Fruit fly (Drosophila melanogaster): ENCODE measurements around the gene Dsk.

Gene Dsk

DNA sequence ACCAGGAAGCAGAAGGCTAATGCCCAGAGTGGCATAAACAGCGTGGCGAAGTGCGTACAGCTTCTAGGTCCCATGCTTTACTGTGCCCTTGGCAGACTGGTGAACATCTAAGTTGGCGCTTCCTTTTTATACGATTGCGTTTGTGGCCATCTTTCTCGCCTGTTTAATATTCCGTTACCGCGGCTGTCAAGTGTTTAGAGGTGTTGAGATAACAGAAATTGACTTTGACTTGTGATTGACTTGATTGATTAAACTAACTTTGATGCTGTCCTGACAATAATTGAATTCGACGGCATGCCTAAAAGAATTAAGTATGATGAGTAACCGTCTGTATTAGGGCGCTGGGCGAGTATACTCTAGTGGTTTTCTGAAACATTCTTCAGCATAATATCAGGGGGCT is at the start of gene Dsk:
Gene Dsk (minus strand): TSS at position 101 of the 400 bp plus-strand sequence.
- TF ChIP-seq Blimp-1 (GFP tag; optimal IDR thresholded peaks at IDR 0.05) = no peak
- no peak for TF ChIP-seq CG15336 (GFP tag; IDR thresholded peaks at IDR 0.05)
- no peak for TF ChIP-seq CG3032 (tag; optimal IDR thresholded peaks at IDR 0.05)
- TF ChIP-seq CG7368 (GFP tag; optimal IDR thresholded peaks at IDR 0.05) = no peak
- TF ChIP-seq Eip78C (GFP tag) = no peak
- TF ChIP-seq CG11294 (GFP tag; IDR thresholded peaks at IDR 0.05) = no peak
- no peak for TF ChIP-seq esn (GFP tag; optimal IDR thresholded peaks at IDR 0.05)
- no peak for TF ChIP-seq dac (GFP tag; optimal IDR thresholded peaks at IDR 0.05)
- no peak for TF ChIP-seq eg (GFP tag; IDR thresholded peaks at IDR 0.05)
- TF ChIP-seq Ets21C (GFP tag; optimal IDR thresholded peaks at IDR 0.05) = no peak
- no peak for TF ChIP-seq vri (GFP tag; optimal IDR thresholded peaks at IDR 0.05)
- no peak for TF ChIP-seq Eip93F (GFP tag; optimal IDR thresholded peaks at IDR 0.05)
- no peak for TF ChIP-seq Smox (GFP tag; optimal IDR thresholded peaks at IDR 0.05)
- no peak for TF ChIP-seq Sox15 (GFP tag; optimal IDR thresholded peaks at IDR 0.05)
- no peak for TF ChIP-seq CG10669 (GFP tag; optimal IDR thresholded peaks at IDR 0.05)

DNA sequence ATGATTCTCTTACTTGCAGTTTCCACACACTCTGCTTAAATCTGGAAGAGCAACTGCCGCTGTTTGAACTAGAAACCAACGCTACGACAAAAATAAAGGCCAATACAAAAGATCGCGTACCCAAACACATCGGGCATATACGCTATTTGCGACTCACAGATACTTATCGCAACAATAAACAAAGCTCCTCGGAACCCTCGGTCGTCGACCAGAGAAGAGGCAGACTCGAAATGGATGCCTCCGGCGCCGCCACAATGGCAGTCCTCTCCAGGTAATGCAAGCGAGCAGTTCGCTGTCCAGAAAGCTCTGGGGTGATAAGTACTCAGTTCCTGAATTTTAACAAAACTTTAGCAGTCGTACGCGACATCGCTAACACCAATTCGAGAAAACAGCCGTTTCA is 46.5 kb upstream of the Dsk start:
- TF ChIP-seq Eip75B (GFP tag; optimal IDR thresholded peaks at IDR 0.05) = peak; percentile 12
- no peak for TF ChIP-seq CG7368 (GFP tag; optimal IDR thresholded peaks at IDR 0.05)
- TF ChIP-seq fkh (GFP tag; optimal IDR thresholded peaks at IDR 0.05) = no peak
- TF ChIP-seq esn (GFP tag; optimal IDR thresholded peaks at IDR 0.05) = peak; percentile 25
- TF ChIP-seq Sox14 (GFP tag; optimal IDR thresholded peaks at IDR 0.05) = peak; percentile 64
- peak; percentile 70 for TF ChIP-seq Eip78C (GFP tag)
- peak; percentile 16 for TF ChIP-seq topi (GFP tag; optimal IDR thresholded peaks at IDR 0.05)
- TF ChIP-seq CG8119 (GFP tag; IDR thresholded peaks at IDR 0.05) = no peak
- peak; percentile 45 for TF ChIP-seq Lpt (GFP tag; optimal IDR thresholded peaks at IDR 0.05)
- TF ChIP-seq CG3032 (tag; optimal IDR thresholded peaks at IDR 0.05) = no peak
- peak; percentile 41 for TF ChIP-seq CG1621 (tag; optimal IDR thresholded peaks at IDR 0.05)
- no peak for TF ChIP-seq spab (GFP tag; optimal IDR thresholded peaks at IDR 0.05)
- peak; percentile 52; the same call in 2 of the 3 replicates for TF ChIP-seq CG6163 (GFP tag; IDR thresholded peaks at IDR 0.05)
- peak; percentile 17 for TF ChIP-seq CG6276 (GFP tag; optimal IDR thresholded peaks at IDR 0.05)
- no peak for TF ChIP-seq fd59A (GFP tag; optimal IDR thresholded peaks at IDR 0.05)
- TF ChIP-seq CG9139 (GFP tag; optimal IDR thresholded peaks at IDR 0.05) = peak; percentile 45
- peak; percentile 86 for TF ChIP-seq svp (GFP tag)
- peak; percentile 18 for TF ChIP-seq net (GFP tag; optimal IDR thresholded peaks at IDR 0.05)
- peak; percentile 14 for TF ChIP-seq CG3919 (GFP tag; optimal IDR thresholded peaks at IDR 0.05)
- no peak for TF ChIP-seq dac (GFP tag; optimal IDR thresholded peaks at IDR 0.05)
- peak; percentile 37 for TF ChIP-seq CG16779 (tag; optimal IDR thresholded peaks at IDR 0.05)
- TF ChIP-seq ss (GFP tag; optimal IDR thresholded peaks at IDR 0.05) = peak in 1 of 2 experiments; percentile 33
- no peak for TF ChIP-seq CG8632 (GFP tag; optimal IDR thresholded peaks at IDR 0.05)
- peak; percentile 0 for TF ChIP-seq CG6808 (GFP tag; optimal IDR thresholded peaks at IDR 0.05)

DNA sequence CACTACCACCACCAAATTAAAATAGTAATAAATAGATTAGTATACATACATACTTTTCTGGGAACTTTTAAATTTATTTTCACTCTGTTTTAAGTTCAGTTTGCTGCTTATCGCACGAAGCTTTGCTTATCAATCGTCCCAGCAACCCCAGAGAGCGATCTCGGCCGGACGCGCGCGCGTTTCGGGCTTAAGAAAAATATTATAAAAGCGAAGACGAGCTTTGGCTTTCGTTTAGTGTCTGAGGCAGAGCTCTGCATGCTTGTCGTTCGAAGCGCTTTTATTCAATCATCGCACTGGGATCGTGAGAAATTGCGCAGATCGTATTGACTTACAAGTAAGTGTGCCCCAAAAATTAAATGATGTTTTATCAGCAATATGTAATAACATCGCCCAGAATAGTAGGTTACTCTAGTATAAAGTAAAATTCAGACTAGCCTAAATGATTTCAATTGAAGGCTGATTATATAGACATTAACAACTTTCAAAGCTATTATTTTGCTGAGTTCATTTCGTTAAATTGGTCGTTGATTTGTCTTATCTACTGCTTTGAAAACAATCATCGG is 45.0 kb upstream of the Dsk start, which contains the start of gene Gel:
Gene Gel (plus strand): TSS at position 227 of the 563 bp plus-strand sequence.
- TF ChIP-seq svp (GFP tag) = peak; percentile 90
- TF ChIP-seq CG32006 (GFP tag; optimal IDR thresholded peaks at IDR 0.05) = no peak
- peak; percentile 44 for TF ChIP-seq Eip78C (GFP tag)
- no peak for TF ChIP-seq CG4318 (GFP tag; optimal IDR thresholded peaks at IDR 0.05)

DNA sequence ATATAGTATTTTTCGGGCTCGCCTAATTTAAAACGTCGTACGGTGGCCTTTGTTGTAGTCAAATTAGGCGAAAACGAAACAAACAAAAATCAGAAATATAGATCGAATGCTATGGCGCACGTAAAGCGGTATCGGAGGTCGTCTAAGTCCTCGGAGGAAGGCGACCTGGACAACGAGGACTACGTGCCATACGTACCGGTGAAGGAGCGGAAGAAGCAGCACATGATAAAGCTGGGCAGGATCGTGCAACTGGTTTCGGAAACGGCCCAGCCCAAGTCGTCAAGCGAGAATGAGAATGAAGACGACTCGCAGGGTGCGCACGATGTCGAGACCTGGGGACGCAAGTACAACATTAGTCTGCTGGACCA is 42.9 kb upstream of the Dsk start, which contains the start of gene abs:
Gene abs (plus strand): TSS at position 30 of the 368 bp plus-strand sequence.
- no peak for TF ChIP-seq lz (GFP tag; optimal IDR thresholded peaks at IDR 0.05)
- TF ChIP-seq CG7368 (GFP tag; optimal IDR thresholded peaks at IDR 0.05) = no peak
- no peak for TF ChIP-seq Lpt (GFP tag; optimal IDR thresholded peaks at IDR 0.05)
- TF ChIP-seq Smox (GFP tag; optimal IDR thresholded peaks at IDR 0.05) = no peak
- no peak for TF ChIP-seq svp (GFP tag)
- no peak for TF ChIP-seq fkh (GFP tag; optimal IDR thresholded peaks at IDR 0.05)
- no peak for TF ChIP-seq vri (GFP tag; optimal IDR thresholded peaks at IDR 0.05)
- TF ChIP-seq cyc (GFP tag; optimal IDR thresholded peaks at IDR 0.05) = no peak
- TF ChIP-seq Ets21C (GFP tag; optimal IDR thresholded peaks at IDR 0.05) = no peak
- TF ChIP-seq Sox102F (GFP tag; optimal IDR thresholded peaks at IDR 0.05) = no peak

All from whole organism, prepupa.